Fruit fly (Drosophila melanogaster) whole organism, embryonic: ENCODE results near the gene Osi19.

ENCODE experiments used
- Atf3 ChIP-seq: fragments of 200-800 bp; sonication (Bioruptor generic); optimal IDR thresholded peaks from 3 replicates; lab custom pipeline; 2016; ENCODE audit warnings: missing biosample characterization, missing genetic modification characterization
- C15 ChIP-seq: fragments of 200-800 bp; sonication (Bioruptor generic); IDR thresholded peaks from 3 replicates; pipeline ENCODE4 v1.3.6; 2022; ENCODE audit warnings: missing biosample characterization, missing genetic modification characterization
- CG10431 ChIP-seq: fragments of 200-800 bp; sonication (Bioruptor generic); optimal IDR thresholded peaks from 3 replicates; lab custom pipeline; 2018; ENCODE audit warnings: missing biosample characterization, mild to moderate bottlenecking, missing genetic modification characterization
- CG10959 ChIP-seq: fragments of 200-800 bp; sonication (Bioruptor generic); IDR thresholded peaks from 2 replicates; pipeline ENCODE4 v1.3.6; 2022; ENCODE audit warnings: missing biosample characterization, missing genetic modification characterization
- CG12236 ChIP-seq: fragments of 200-800 bp; sonication (Bioruptor generic); optimal IDR thresholded peaks from 2 replicates; lab custom pipeline; 2016; ENCODE audit warnings: missing biosample characterization, missing genetic modification characterization
- CG16779 ChIP-seq: fragments of 200-800 bp; sonication (Bioruptor generic); IDR thresholded peaks from 2 replicates; pipeline ENCODE4 v1.3.6; 2022; ENCODE audit warnings: missing biosample characterization, missing genetic modification characterization
- CG17568 ChIP-seq: fragments of 200-800 bp; sonication (Bioruptor generic); optimal IDR thresholded peaks from 2 replicates; lab custom pipeline; 2018; ENCODE audit warnings: missing biosample characterization, mild to moderate bottlenecking, missing genetic modification characterization, moderate library complexity
- CG17829 ChIP-seq: fragments of 200-800 bp; optimal IDR thresholded peaks from 2 replicates; lab custom pipeline; 2019; ENCODE audit warnings: missing biosample characterization, mild to moderate bottlenecking, missing genetic modification characterization, moderate library complexity
- CG1832 ChIP-seq: fragments of 200-800 bp; sonication (Bioruptor generic); optimal IDR thresholded peaks from 2 replicates; lab custom pipeline; 2017; ENCODE audit warnings: missing biosample characterization, mild to moderate bottlenecking, missing genetic modification characterization, inconsistent platforms
- CG32767 ChIP-seq: fragments of 200-800 bp; sonication (Bioruptor generic); IDR thresholded peaks from 2 replicates; pipeline ENCODE4 v1.3.6; 2022; ENCODE audit warnings: missing biosample characterization, missing genetic modification characterization
- CG3281 ChIP-seq: fragments of 200-800 bp; sonication (Bioruptor generic); optimal IDR thresholded peaks from 3 replicates; lab custom pipeline; 2017; ENCODE audit warnings: missing biosample characterization, mild to moderate bottlenecking, missing genetic modification characterization
- CG3838 ChIP-seq: fragments of 200-800 bp; sonication (Bioruptor generic); optimal IDR thresholded peaks from 3 replicates; lab custom pipeline; 2016; ENCODE audit warnings: missing biosample characterization, missing genetic modification characterization
- CG6175 ChIP-seq: fragments of 200-800 bp; sonication (Bioruptor generic); IDR thresholded peaks from 3 replicates; pipeline ENCODE4 v1.3.6; 2022; ENCODE audit warnings: missing biosample characterization, missing genetic modification characterization
- CG7745 ChIP-seq: fragments of 200-800 bp; sonication (Bioruptor generic); optimal IDR thresholded peaks from 2 replicates; lab custom pipeline; 2018; ENCODE audit warnings: missing biosample characterization, mild to moderate bottlenecking, missing genetic modification characterization, moderate library complexity
- CG7839 ChIP-seq: fragments of 200-800 bp; sonication (Bioruptor generic); optimal IDR thresholded peaks from 3 replicates; lab custom pipeline; 2018; ENCODE audit warnings: missing biosample characterization, mild to moderate bottlenecking, missing genetic modification characterization, moderate library complexity
- CG9437 ChIP-seq: fragments of 200-800 bp; sonication (Bioruptor generic); optimal IDR thresholded peaks from 2 replicates; lab custom pipeline; 2018; ENCODE audit warnings: missing biosample characterization, mild to moderate bottlenecking, missing genetic modification characterization
- CG9609 ChIP-seq: fragments of 200-800 bp; sonication (Bioruptor generic); optimal IDR thresholded peaks from 3 replicates; lab custom pipeline; 2016; ENCODE audit warnings: missing biosample characterization, missing genetic modification characterization
- CG9932 ChIP-seq: fragments of 200-800 bp; sonication (Bioruptor generic); IDR thresholded peaks from 2 replicates; pipeline ENCODE4 v1.3.6; 2022; ENCODE audit warnings: missing biosample characterization, missing genetic modification characterization
- Chrac-16 ChIP-seq: fragments of 200-800 bp; sonication (Bioruptor generic); optimal IDR thresholded peaks from 3 replicates; lab custom pipeline; 2016; ENCODE audit warnings: missing biosample characterization, missing genetic modification characterization
- CoRest ChIP-seq: fragments of 200-800 bp; sonication (Bioruptor generic); optimal IDR thresholded peaks from 3 replicates; lab custom pipeline; 2018; ENCODE audit warnings: missing biosample characterization, mild to moderate bottlenecking, missing genetic modification characterization, moderate library complexity
- CrebB ChIP-seq: fragments of 200-800 bp; sonication (Bioruptor generic); optimal IDR thresholded peaks from 3 replicates; lab custom pipeline; 2018; ENCODE audit warnings: missing biosample characterization, mild to moderate bottlenecking, missing genetic modification characterization
- Dbx ChIP-seq: fragments of 200-800 bp; sonication (Bioruptor generic); IDR thresholded peaks from 3 replicates; pipeline ENCODE4 v1.3.6; 2022; ENCODE audit warnings: missing biosample characterization, missing genetic modification characterization
- Elba2 ChIP-seq: fragments of 200-800 bp; sonication (Bioruptor generic); optimal IDR thresholded peaks from 3 replicates; lab custom pipeline; 2016; ENCODE audit warnings: missing biosample characterization, missing genetic modification characterization
- Gug ChIP-seq: fragments of 200-800 bp; sonication (Bioruptor generic); IDR thresholded peaks from 4 replicates; pipeline ENCODE4 v1.3.6; 2022; ENCODE audit warnings: missing biosample characterization, missing genetic modification characterization
- HLH54F ChIP-seq: fragments of 200-800 bp; sonication (Bioruptor generic); optimal IDR thresholded peaks from 3 replicates; lab custom pipeline; 2016; ENCODE audit warnings: missing biosample characterization, missing genetic modification characterization
- Hr39 ChIP-seq: fragments of >200 bp; optimal IDR thresholded peaks from 2 replicates; lab custom pipeline; 2017
- Hr51 ChIP-seq, 2 experiments: fragments of 200-800 bp; sonication (Bioruptor generic); optimal IDR thresholded peaks; 2 replicates in 1 of 2; 3 replicates in 1 of 2; lab custom pipeline; 2016 to 2018; ENCODE audit warnings: missing biosample characterization in 2 of 2, missing genetic modification characterization in 2 of 2, mild to moderate bottlenecking in 1 of 2, moderate library complexity in 1 of 2
- Mes4 ChIP-seq: fragments of 200-800 bp; sonication (Bioruptor generic); optimal IDR thresholded peaks from 2 replicates; lab custom pipeline; 2016; ENCODE audit warnings: missing biosample characterization, missing genetic modification characterization
- Poxn ChIP-seq: fragments of 200-800 bp; sonication (Bioruptor generic); IDR thresholded peaks from 2 replicates; pipeline ENCODE4 v1.3.6; 2022; ENCODE audit warnings: missing biosample characterization, missing genetic modification characterization
- Stat92E ChIP-seq, 3 experiments: fragments of >200 bp in 2 of 3; fragments of 200-800 bp in 1 of 3; sonication (Bioruptor generic) in 1 of 3; optimal IDR thresholded peaks; 2 replicates each; lab custom pipeline; 2017 to 2019; ENCODE audit warnings: missing biosample characterization in 3 of 3, missing genetic modification characterization in 3 of 3, mild to moderate bottlenecking in 1 of 3, moderate library complexity in 1 of 3
- Tbp ChIP-seq: fragments of >200 bp; optimal IDR thresholded peaks from 2 replicates; lab custom pipeline; 2018; ENCODE audit warnings: missing biosample characterization, missing genetic modification characterization
- ato ChIP-seq: fragments of 200-800 bp; sonication (Bioruptor generic); IDR thresholded peaks from 2 replicates; pipeline ENCODE4 v1.3.6; 2022; ENCODE audit warnings: missing biosample characterization, missing genetic modification characterization; ENCODE audit not compliant: partially characterized antibody
- bowl ChIP-seq: fragments of 200-800 bp; sonication (Bioruptor generic); IDR thresholded peaks from 2 replicates; pipeline ENCODE4 v1.3.6; 2022; ENCODE audit warnings: missing biosample characterization, missing genetic modification characterization
- cg ChIP-seq: fragments of 200-800 bp; sonication (Bioruptor generic); optimal IDR thresholded peaks from 3 replicates; lab custom pipeline; 2019; ENCODE audit warnings: missing biosample characterization, mild to moderate bottlenecking, missing genetic modification characterization, moderate library complexity
- corto ChIP-seq: fragments of 200-800 bp; sonication (Bioruptor generic); optimal IDR thresholded peaks from 2 replicates; lab custom pipeline; 2016; ENCODE audit warnings: missing biosample characterization, mild to moderate bottlenecking, missing genetic modification characterization, moderate library complexity
- dpn ChIP-seq, 2 experiments: fragments of 200-800 bp; sonication (Bioruptor generic); optimal IDR thresholded peaks; 3 replicates each; lab custom pipeline; 2016; ENCODE audit warnings: missing biosample characterization in 2 of 2, missing genetic modification characterization in 2 of 2
- dysf ChIP-seq: fragments of 200-800 bp; sonication (Bioruptor generic); IDR thresholded peaks from 3 replicates; pipeline ENCODE4 v1.3.6; 2022; ENCODE audit warnings: missing biosample characterization, missing genetic modification characterization
- emc ChIP-seq: fragments of 200-800 bp; sonication (Bioruptor generic); optimal IDR thresholded peaks from 2 replicates; lab custom pipeline; 2016; ENCODE audit warnings: missing biosample characterization, missing genetic modification characterization
- gsb ChIP-seq: fragments of 200-800 bp; sonication (Bioruptor generic); IDR thresholded peaks from 2 replicates; pipeline ENCODE4 v1.3.6; 2022; ENCODE audit warnings: missing biosample characterization, missing genetic modification characterization
- gsb-n ChIP-seq: fragments of 200-800 bp; sonication (Bioruptor generic); optimal IDR thresholded peaks from 3 replicates; lab custom pipeline; 2018; ENCODE audit warnings: missing biosample characterization, mild to moderate bottlenecking, missing genetic modification characterization
- ham ChIP-seq: fragments of 200-800 bp; sonication (Bioruptor generic); IDR thresholded peaks from 2 replicates; pipeline ENCODE4 v1.3.6; 2022; ENCODE audit warnings: missing biosample characterization, missing genetic modification characterization
- hbn ChIP-seq: fragments of 200-800 bp; sonication (Bioruptor generic); IDR thresholded peaks from 2 replicates; pipeline ENCODE4 v1.3.6; 2022; ENCODE audit warnings: missing biosample characterization, missing genetic modification characterization; ENCODE audit not compliant: partially characterized antibody
- lab ChIP-seq: fragments of 200-800 bp; sonication (Bioruptor generic); optimal IDR thresholded peaks from 3 replicates; lab custom pipeline; 2017; ENCODE audit warnings: missing biosample characterization, missing genetic modification characterization, mild to moderate bottlenecking, moderate library complexity, missing genetic modification reagents
- maf-S ChIP-seq: fragments of 200-800 bp; sonication (Bioruptor generic); optimal IDR thresholded peaks from 2 replicates; lab custom pipeline; 2016; ENCODE audit warnings: missing biosample characterization, missing genetic modification characterization
- mam ChIP-seq: fragments of 200-800 bp; sonication (Bioruptor generic); optimal IDR thresholded peaks from 3 replicates; lab custom pipeline; 2016; ENCODE audit warnings: missing biosample characterization, missing genetic modification characterization
- pb ChIP-seq: fragments of 200-800 bp; sonication (Bioruptor generic); optimal IDR thresholded peaks from 3 replicates; lab custom pipeline; 2016; ENCODE audit warnings: missing biosample characterization, missing genetic modification characterization
- sens ChIP-seq: fragments of 200-800 bp; sonication (Bioruptor generic); peaks from one replicate; lab custom pipeline; 2016; ENCODE audit warnings: missing biosample characterization, missing genetic modification characterization
- sisA ChIP-seq: fragments of 200-800 bp; sonication (Bioruptor generic); IDR thresholded peaks from 2 replicates; pipeline ENCODE4 v1.3.6; 2022; ENCODE audit warnings: missing biosample characterization, missing genetic modification characterization
- slbo ChIP-seq: fragments of 200-800 bp; sonication (Bioruptor generic); IDR thresholded peaks from 2 replicates; pipeline ENCODE4 v1.3.6; 2022; ENCODE audit warnings: missing biosample characterization, missing genetic modification characterization
- sob ChIP-seq: fragments of 200-800 bp; sonication (Bioruptor generic); IDR thresholded peaks from 2 replicates; pipeline ENCODE4 v1.3.6; 2022; ENCODE audit warnings: missing biosample characterization, missing genetic modification characterization
- wdn ChIP-seq: fragments of 200-800 bp; sonication (Bioruptor generic); IDR thresholded peaks from 2 replicates; pipeline ENCODE4 v1.3.6; 2022; ENCODE audit warnings: missing biosample characterization, missing genetic modification characterization

The Osi19 gene

DNA sequence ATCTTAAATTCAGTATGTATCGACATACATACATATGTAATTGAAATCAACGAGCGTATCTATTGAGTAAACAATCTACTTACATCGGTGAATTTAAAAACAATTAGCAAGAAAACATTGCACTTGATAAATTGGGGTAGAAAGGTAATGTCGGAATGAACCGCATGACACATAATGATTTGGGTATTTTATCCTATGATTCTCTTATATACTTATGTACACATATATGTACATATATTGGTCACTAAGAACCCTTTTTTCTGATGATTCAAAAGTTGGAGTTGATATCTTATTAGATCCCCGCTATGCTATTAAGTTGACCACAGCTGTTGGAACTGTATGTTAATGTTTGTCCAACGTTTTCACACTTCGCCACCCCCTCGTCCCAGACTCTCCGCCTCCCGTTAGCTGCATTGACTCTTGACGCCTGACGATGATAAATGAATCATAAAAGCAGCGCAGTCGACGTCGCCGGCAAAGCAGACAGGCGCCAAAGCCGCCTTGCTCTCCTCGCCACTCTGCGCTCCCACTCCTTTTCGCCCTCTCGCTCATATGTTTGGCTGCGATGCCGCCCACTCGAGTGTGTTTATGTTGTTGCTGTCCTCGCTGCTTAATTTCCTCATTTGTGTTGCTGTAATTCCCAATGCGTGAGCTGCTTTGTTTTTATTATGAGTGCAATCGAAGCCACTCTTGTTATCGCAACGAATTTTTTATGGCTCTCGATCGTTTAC, 17.9 kb downstream of the Osi19 start (continued):
- TF ChIP-seq bowl (GFP tag; lab: Robert Waterston, UW) = no peak
- no peak for TF ChIP-seq C15 (GFP tag; lab: Robert Waterston, UW)
- no peak for TF ChIP-seq CG10959 (GFP tag; lab: Robert Waterston, UW)
- TF ChIP-seq slbo (GFP tag; lab: Robert Waterston, UW) = no peak
- TF ChIP-seq CG3281 (GFP tag; lab: Kevin White, UChicago) = peak; percentile 28
- peak; percentile 28 for TF ChIP-seq gsb-n (tag; lab: Kevin White, UChicago)
- peak; percentile 44 for TF ChIP-seq CoRest (tag; lab: Kevin White, UChicago)
- no peak for TF ChIP-seq sisA (GFP tag; lab: Robert Waterston, UW)
- TF ChIP-seq corto (GFP tag; lab: Kevin White, UChicago) = no peak
- peak; percentile 82 for TF ChIP-seq sens (GFP tag; lab: Kevin White, UChicago)
- no peak for TF ChIP-seq Atf3 (GFP tag; lab: Kevin White, UChicago)
- peak; percentile 7 for TF ChIP-seq CG17568 (GFP tag; lab: Kevin White, UChicago)
- no peak for TF ChIP-seq hbn (GFP tag; lab: Robert Waterston, UW)
- no peak for TF ChIP-seq emc
- TF ChIP-seq mam (GFP tag; lab: Kevin White, UChicago) = peak; percentile 11
- no peak for TF ChIP-seq Gug (GFP tag; lab: Robert Waterston, UW)
- TF ChIP-seq Elba2 (GFP tag; lab: Kevin White, UChicago) = no peak
- TF ChIP-seq HLH54F (GFP tag; lab: Kevin White, UChicago) = no peak
- TF ChIP-seq CG3838 (GFP tag; lab: Kevin White, UChicago) = no peak
- TF ChIP-seq CG6175 (GFP tag; lab: Robert Waterston, UW) = no peak
- no peak for TF ChIP-seq CG32767 (GFP tag; lab: Robert Waterston, UW)
- TF ChIP-seq CG16779 = no peak
- TF ChIP-seq CG1832 (GFP tag; lab: Kevin White, UChicago) = no peak
- TF ChIP-seq ato (GFP tag; lab: Robert Waterston, UW) = no peak
- TF ChIP-seq CG7839 (tag; lab: Kevin White, UChicago) = peak; percentile 60
- TF ChIP-seq pb (GFP tag; lab: Kevin White, UChicago) = no peak
- TF ChIP-seq Chrac-16 (GFP tag; lab: Kevin White, UChicago) = no peak
- TF ChIP-seq lab (GFP tag; lab: Kevin White, UChicago) = no peak
- no peak for TF ChIP-seq CG7745 (tag; lab: Kevin White, UChicago)
- TF ChIP-seq CrebB (tag; lab: Kevin White, UChicago) = no peak
- TF ChIP-seq dpn (GFP tag; optimal IDR thresholded peaks at IDR 0.05; lab: Kevin White, UChicago) = peak in 1 of 2 experiments; percentile 37
- TF ChIP-seq Hr51 (GFP tag; optimal IDR thresholded peaks at IDR 0.05; lab: Kevin White, UChicago) = peak in 1 of 2 experiments; percentile 66
- TF ChIP-seq CG9609 (GFP tag; lab: Kevin White, UChicago) = no peak
- no peak for TF ChIP-seq CG12236 (GFP tag; lab: Kevin White, UChicago)
- no peak for TF ChIP-seq Hr39 (lab: Kevin White, UChicago)
- no peak for TF ChIP-seq maf-S (GFP tag; lab: Kevin White, UChicago)
- no peak for TF ChIP-seq Mes4 (GFP tag; lab: Kevin White, UChicago)
- no peak for TF ChIP-seq wdn (GFP tag; lab: Robert Waterston, UW)
- no peak for TF ChIP-seq Dbx (GFP tag; lab: Robert Waterston, UW)
- TF ChIP-seq CG10431 (GFP tag; lab: Kevin White, UChicago) = no peak
- no peak for TF ChIP-seq CG9932 (GFP tag; lab: Robert Waterston, UW)
- TF ChIP-seq CG9437 = peak; percentile 48
- TF ChIP-seq ham (GFP tag; lab: Robert Waterston, UW) = no peak
- no peak for TF ChIP-seq gsb
- TF ChIP-seq Poxn (GFP tag; lab: Robert Waterston, UW) = no peak
- TF ChIP-seq cg = no peak
- no peak for TF ChIP-seq Stat92E (GFP tag; optimal IDR thresholded peaks at IDR 0.05; lab: Kevin White, UChicago)
- peak; percentile 29 for TF ChIP-seq CG17829
- no peak for TF ChIP-seq dysf (GFP tag; lab: Robert Waterston, UW)
- no peak for TF ChIP-seq Tbp (GFP tag; lab: Kevin White, UChicago)
- no peak for TF ChIP-seq sob (GFP tag; lab: Robert Waterston, UW)
